Worm (Caenorhabditis elegans): ENCODE data around the gene zip-11.
A peak's percentile ranks its signal among the peaks of the same experiment; 100 is the strongest.

The zip-11 gene

DNA sequence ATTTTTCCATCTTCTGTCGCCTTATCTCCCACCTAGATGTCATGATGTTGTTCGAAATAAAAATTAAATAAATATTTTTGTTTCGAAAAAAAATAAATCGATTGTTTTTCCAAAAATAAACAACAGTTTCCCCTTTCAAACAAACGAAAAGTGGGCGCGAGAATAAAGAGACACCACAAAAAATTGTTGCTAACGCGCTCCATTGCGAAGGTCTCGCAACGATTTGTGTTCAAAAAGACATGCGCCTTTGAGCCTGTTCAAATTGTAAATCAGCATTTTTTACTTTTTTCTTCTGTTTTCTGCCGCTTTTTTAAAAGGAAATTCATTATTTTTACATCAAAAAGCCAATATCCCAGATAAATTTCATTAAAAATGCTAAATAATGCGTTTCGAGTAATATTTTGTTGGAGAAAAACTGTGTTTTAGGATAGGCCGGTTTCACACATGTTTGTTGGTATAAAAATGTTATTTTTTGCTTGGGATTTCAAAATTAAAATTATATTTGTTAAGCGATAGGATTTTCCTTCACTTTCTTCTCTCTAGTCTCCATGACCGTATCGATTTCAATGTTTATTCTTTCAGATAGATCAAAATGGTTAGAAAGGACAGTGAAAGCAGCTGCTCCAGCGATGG, 16.4 kb upstream of the zip-11 start, which contains the start of gene W08E12.7 (continued):
- TF ChIP-seq tlf-1 (GFP tag; optimal IDR thresholded peaks at IDR 0.05) (peak; percentile 92), ZK185.1 (tag; optimal IDR thresholded peaks at IDR 0.05; ENCODE audit: poor library complexity, severe bottlenecking) (peak; percentile 87), sdz-38 (tag; optimal IDR thresholded peaks at IDR 0.05) (no peak), hrde-1 (tag; optimal IDR thresholded peaks at IDR 0.05; ENCODE audit: borderline replicate concordance) (peak; percentile 32), chd-7 (tag; optimal IDR thresholded peaks at IDR 0.05) (no peak), atf-7 (tag; optimal IDR thresholded peaks at IDR 0.05) (peak; percentile 14), him-1 (tag; optimal IDR thresholded peaks at IDR 0.05) (peak; percentile 30), hmg-20 (GFP tag; IDR thresholded peaks at IDR 0.05) (0 out of 2 replicates have a peak, but pooled peaks have one; percentile 10), mel-28 (tag; optimal IDR thresholded peaks at IDR 0.05; ENCODE audit: borderline replicate concordance) (no peak), nfya-1 (tag; optimal IDR thresholded peaks at IDR 0.05; ENCODE audit: borderline replicate concordance, insufficient read depth) (no peak), nhr-179 (tag; optimal IDR thresholded peaks at IDR 0.05) (no peak), mcd-1 (GFP tag; IDR thresholded peaks at IDR 0.05) (peak; percentile 98), F22D6.2 (tag; optimal IDR thresholded peaks at IDR 0.05) (peak; percentile 55), pha-4 (tag; optimal IDR thresholded peaks at IDR 0.05) (peak; percentile 95), akir-1 (GFP tag; optimal IDR thresholded peaks at IDR 0.05) (no peak), F55B11.4 (tag; optimal IDR thresholded peaks at IDR 0.05; ENCODE audit: borderline replicate concordance, insufficient read depth) (no peak), B0035.1 (tag; optimal IDR thresholded peaks at IDR 0.05) (no peak), F57C9.4 (tag; optimal IDR thresholded peaks at IDR 0.05) (no peak), bed-1 (GFP tag; IDR thresholded peaks at IDR 0.05) (no peak), dpff-1 (tag; optimal IDR thresholded peaks at IDR 0.05) (no peak), lin-35 (GFP tag; optimal IDR thresholded peaks at IDR 0.05) (peak; percentile 36 to 93 (median 36)), ztf-18 (tag; optimal IDR thresholded peaks at IDR 0.05) (peak; percentile 82), hlh-12 (tag; optimal IDR thresholded peaks at IDR 0.05) (no peak), ceh-27 (GFP tag; optimal IDR thresholded peaks at IDR 0.05) (peak; percentile 89), unc-62 (GFP tag; optimal IDR thresholded peaks at IDR 0.05) (no peak), nhr-90 (tag; optimal IDR thresholded peaks at IDR 0.05) (peak; percentile 52), F49E8.2 (tag; optimal IDR thresholded peaks at IDR 0.05; ENCODE audit: insufficient read depth) (peak; percentile 94), sea-2 (GFP tag; IDR thresholded peaks at IDR 0.05) (no peak), dox-1 (GFP tag; IDR thresholded peaks at IDR 0.05) (peak; percentile 96), hlh-26 (GFP tag; conservative IDR thresholded peaks at IDR 0.05) (no peak), fkh-3 (tag; optimal IDR thresholded peaks at IDR 0.05) (no peak), bed-2 (GFP tag; IDR thresholded peaks at IDR 0.05) (0 out of 2 replicates have a peak, but pooled peaks have one; percentile 38)

DNA sequence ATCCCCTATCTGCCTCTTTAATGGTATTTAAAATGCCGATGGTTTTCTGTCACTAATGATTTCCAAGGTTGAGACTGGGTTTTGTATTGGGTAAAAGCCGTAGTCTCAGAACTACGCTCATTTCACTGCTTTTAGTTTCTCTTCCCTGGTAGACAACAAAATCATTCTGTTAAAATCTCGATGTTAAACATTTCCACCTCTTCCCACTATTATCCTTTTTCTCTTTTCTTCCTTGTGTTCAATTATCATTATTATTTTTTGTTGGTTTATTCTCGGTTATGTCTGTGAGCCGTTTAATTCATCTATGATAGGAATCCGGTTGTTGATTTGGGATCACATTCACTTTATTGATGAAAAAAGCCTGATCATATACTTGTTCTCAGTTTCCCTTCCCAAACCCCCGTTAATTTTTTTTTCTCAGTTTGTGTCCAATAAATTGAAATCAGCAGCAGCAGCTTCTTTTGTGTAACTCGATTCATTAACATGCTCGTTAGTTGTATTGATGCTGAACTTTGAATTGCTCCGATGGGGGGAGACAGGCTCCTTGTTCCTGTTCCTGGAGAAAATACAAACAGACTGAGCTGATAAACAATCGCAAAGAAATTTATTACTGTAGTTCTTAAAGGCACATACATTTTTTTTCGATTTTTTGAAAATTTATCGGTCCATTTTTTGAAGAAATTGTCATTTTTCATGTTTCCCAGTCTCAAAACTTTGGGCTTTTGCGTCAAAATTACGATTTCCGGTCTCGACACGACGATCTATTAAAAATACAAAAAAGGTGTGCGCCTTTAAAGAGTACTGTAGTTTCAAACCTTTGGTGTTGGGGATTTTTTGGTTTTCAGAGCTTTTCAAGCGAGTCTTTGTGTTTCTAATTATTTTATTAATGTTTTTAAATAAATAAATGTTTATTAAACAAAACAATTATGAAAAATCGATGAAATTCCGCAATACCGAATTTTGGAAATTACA, 14.2 kb upstream of the zip-11 start:
- TF ChIP-seq F57A8.1 (GFP tag; optimal IDR thresholded peaks at IDR 0.05) (no peak), dpff-1 (tag; optimal IDR thresholded peaks at IDR 0.05) (no peak), ZK185.1 (tag; optimal IDR thresholded peaks at IDR 0.05; ENCODE audit: poor library complexity, severe bottlenecking) (no peak), ceh-100 (GFP tag; IDR thresholded peaks at IDR 0.05) (no peak), ceh-58 (GFP tag; IDR thresholded peaks at IDR 0.05) (no peak), mcd-1 (GFP tag; IDR thresholded peaks at IDR 0.05) (peak; percentile 55), B0035.1 (tag; optimal IDR thresholded peaks at IDR 0.05) (peak; percentile 2), ceh-40 (GFP tag; IDR thresholded peaks at IDR 0.05) (no peak), attf-6 (GFP tag; IDR thresholded peaks at IDR 0.05) (0 out of 2 replicates have a peak, but pooled peaks have one; percentile 52), attf-5 (GFP tag; optimal IDR thresholded peaks at IDR 0.05) (peak; percentile 22), nhr-80 (tag; optimal IDR thresholded peaks at IDR 0.05) (no peak), tbp1 (GFP tag; optimal IDR thresholded peaks at IDR 0.05) (peak; percentile 34), aptf-2 (GFP tag; conservative IDR thresholded peaks at IDR 0.05) (no peak), sptf-2 (GFP tag; optimal IDR thresholded peaks at IDR 0.05) (no peak), T07F8.4 (tag; optimal IDR thresholded peaks at IDR 0.05) (no peak), lir-1 (GFP tag; conservative IDR thresholded peaks at IDR 0.05) (no peak), dox-1 (GFP tag; IDR thresholded peaks at IDR 0.05) (no peak), let-607 (tag; optimal IDR thresholded peaks at IDR 0.05) (no peak)

Measured in whole organism, young adult.